Fruit fly (Drosophila melanogaster) whole organism, wandering third instar larva: Measurements from ENCODE around the gene Ada2a.

Experiments
- CG32264 ChIP-seq: fragments of 200-800 bp; sonication (Bioruptor generic); optimal IDR thresholded peaks from 2 replicates; lab custom pipeline; 2016; ENCODE audit warnings: missing biosample characterization, missing genetic modification characterization
- CG9705 ChIP-seq: fragments of 200-800 bp; sonication (Bioruptor generic); optimal IDR thresholded peaks from 2 replicates; lab custom pipeline; 2018; ENCODE audit warnings: missing biosample characterization, mild to moderate bottlenecking, missing genetic modification characterization
- CrebA ChIP-seq: fragments of 200-800 bp; sonication (Bioruptor generic); optimal IDR thresholded peaks from 2 replicates; lab custom pipeline; 2016; ENCODE audit warnings: missing biosample characterization, mild to moderate bottlenecking, missing genetic modification characterization, borderline replicate concordance
- Dfd ChIP-seq: fragments of >200 bp; optimal IDR thresholded peaks from 2 replicates; lab custom pipeline; 2017; ENCODE audit warnings: missing biosample characterization, missing genetic modification characterization
- Dif ChIP-seq: fragments of 200-275, 200-300 bp; sonication (Bioruptor generic); optimal IDR thresholded peaks from 2 replicates; lab custom pipeline; 2018; ENCODE audit warnings: missing biosample characterization, missing genetic modification characterization; ENCODE audit not compliant: partially characterized antibody
- GATAd ChIP-seq: sonication (Bioruptor generic); optimal IDR thresholded peaks from 2 replicates; lab custom pipeline; 2016; ENCODE audit warnings: missing biosample characterization, missing genetic modification characterization
- HLH106 ChIP-seq: fragments of 200-800 bp; optimal IDR thresholded peaks from 3 replicates; lab custom pipeline; 2019; ENCODE audit warnings: missing biosample characterization, mild to moderate bottlenecking, missing genetic modification characterization, moderate library complexity
- Hnf4 ChIP-seq: fragments of 200-800 bp; sonication (Bioruptor generic); optimal IDR thresholded peaks from 2 replicates; lab custom pipeline; 2016; ENCODE audit warnings: missing biosample characterization, mild to moderate bottlenecking, missing genetic modification characterization
- Hr78 ChIP-seq: fragments of >200 bp; optimal IDR thresholded peaks from 2 replicates; lab custom pipeline; 2017; ENCODE audit warnings: missing biosample characterization, missing genetic modification characterization
- Hr83 ChIP-seq: fragments of 200-300 bp; sonication (Bioruptor generic); optimal IDR thresholded peaks from 2 replicates; lab custom pipeline; 2016; ENCODE audit warnings: missing biosample characterization, mild to moderate bottlenecking, missing genetic modification characterization, moderate library complexity; ENCODE audit not compliant: poor library complexity, severe bottlenecking
- Jra ChIP-seq: sonication (Bioruptor generic); optimal IDR thresholded peaks from 2 replicates; lab custom pipeline; 2016; ENCODE audit warnings: missing biosample characterization, missing genetic modification characterization
- Mio ChIP-seq: sonication (Bioruptor generic); optimal IDR thresholded peaks from 2 replicates; lab custom pipeline; 2016; ENCODE audit warnings: missing biosample characterization, missing genetic modification characterization
- Myc ChIP-seq: fragments of >200 bp; optimal IDR thresholded peaks from 2 replicates; lab custom pipeline; 2017
- N ChIP-seq: fragments of >200 bp; optimal IDR thresholded peaks from 2 replicates; lab custom pipeline; 2018; ENCODE audit warnings: missing biosample characterization, missing external identifiers, missing genetic modification characterization
- OdsH ChIP-seq: fragments of 200-800 bp; sonication (Bioruptor generic); optimal IDR thresholded peaks from 2 replicates; lab custom pipeline; 2016; ENCODE audit warnings: missing biosample characterization, mild to moderate bottlenecking, missing genetic modification characterization
- Rel ChIP-seq, 2 experiments: fragments of 200-800 bp; sonication (Bioruptor generic) in 1 of 2; optimal IDR thresholded peaks; 2 replicates in 1 of 2; 3 replicates in 1 of 2; lab custom pipeline; 2016 to 2019; ENCODE audit warnings: mild to moderate bottlenecking in 2 of 2, missing biosample characterization in 2 of 2, missing genetic modification characterization in 2 of 2, moderate library complexity in 1 of 2
- Sp1 ChIP-seq: fragments of 200-800 bp; sonication (Bioruptor generic); optimal IDR thresholded peaks from 3 replicates; lab custom pipeline; 2019; ENCODE audit warnings: missing biosample characterization, mild to moderate bottlenecking, missing genetic modification characterization, moderate library complexity
- Vsx2 ChIP-seq: fragments of 200-300, 225-300 bp; sonication (Bioruptor generic); optimal IDR thresholded peaks from 2 replicates; lab custom pipeline; 2018; ENCODE audit warnings: missing biosample characterization, missing genetic modification characterization; ENCODE audit not compliant: partially characterized antibody
- br ChIP-seq: fragments of 200-800 bp; sonication (Bioruptor generic); optimal IDR thresholded peaks from 2 replicates; lab custom pipeline; 2016; ENCODE audit warnings: missing biosample characterization, missing genetic modification characterization
- brk ChIP-seq: fragments of 200-800 bp; sonication (Bioruptor generic); optimal IDR thresholded peaks from 2 replicates; lab custom pipeline; 2016; ENCODE audit warnings: missing biosample characterization, mild to moderate bottlenecking, missing genetic modification characterization
- dl ChIP-seq, 2 experiments: fragments of 175-275, 200-275 bp in 1 of 2; fragments of 200-275 bp in 1 of 2; sonication (Bioruptor generic); optimal IDR thresholded peaks; lab custom pipeline; 2018; ENCODE audit warnings: mild to moderate bottlenecking in 2 of 2, missing biosample characterization in 2 of 2, missing genetic modification characterization in 2 of 2, moderate library complexity in 2 of 2; ENCODE audit not compliant: partially characterized antibody in 2 of 2, insufficient read depth in 1 of 2
- dsf ChIP-seq: sonication (Bioruptor generic); optimal IDR thresholded peaks from 2 replicates; lab custom pipeline; 2016; ENCODE audit warnings: missing biosample characterization, missing genetic modification characterization, borderline replicate concordance
- ey ChIP-seq: fragments of 200-800 bp; sonication (Bioruptor generic); optimal IDR thresholded peaks from 2 replicates; lab custom pipeline; 2016; ENCODE audit warnings: missing biosample characterization, missing genetic modification characterization
- foxo ChIP-seq, 2 experiments: fragments of 200-800 bp; sonication (Bioruptor generic); optimal IDR thresholded peaks; 2 replicates in 1 of 2; 3 replicates in 1 of 2; lab custom pipeline; 2016 to 2017; ENCODE audit warnings: missing biosample characterization in 2 of 2, missing genetic modification characterization in 2 of 2
- fru ChIP-seq: fragments of 200-800 bp; sonication (Bioruptor generic); optimal IDR thresholded peaks from 3 replicates; lab custom pipeline; 2016; ENCODE audit warnings: missing biosample characterization, mild to moderate bottlenecking, missing genetic modification characterization
- h ChIP-seq: fragments of 200-800 bp; sonication (Bioruptor generic); optimal IDR thresholded peaks from 3 replicates; lab custom pipeline; 2016; ENCODE audit warnings: missing biosample characterization, mild to moderate bottlenecking, missing genetic modification characterization
- jim ChIP-seq: fragments of 175-275, 200-325 bp; sonication (Bioruptor generic); optimal IDR thresholded peaks from 2 replicates; lab custom pipeline; 2016; ENCODE audit warnings: missing biosample characterization, mild to moderate bottlenecking, missing genetic modification characterization
- lola ChIP-seq: fragments of >200 bp; optimal IDR thresholded peaks from 2 replicates; lab custom pipeline; 2017; ENCODE audit warnings: missing biosample characterization, missing genetic modification characterization
- pan ChIP-seq: fragments of >200 bp; optimal IDR thresholded peaks from 2 replicates; lab custom pipeline; 2017
- psq ChIP-seq: fragments of 200-800 bp; sonication (Bioruptor generic); optimal IDR thresholded peaks from 3 replicates; lab custom pipeline; 2017; ENCODE audit warnings: missing biosample characterization, mild to moderate bottlenecking, missing genetic modification characterization, moderate library complexity
- rgr ChIP-seq: fragments of 200-800 bp; sonication (Bioruptor generic); optimal IDR thresholded peaks from 3 replicates; lab custom pipeline; 2016; ENCODE audit warnings: missing biosample characterization, mild to moderate bottlenecking, missing genetic modification characterization
- sage ChIP-seq: fragments of 200-800 bp; sonication (Bioruptor generic); optimal IDR thresholded peaks from 2 replicates; lab custom pipeline; 2016; ENCODE audit warnings: missing biosample characterization, mild to moderate bottlenecking, missing genetic modification characterization
- sv ChIP-seq: fragments of 200-800 bp; sonication (Bioruptor generic); optimal IDR thresholded peaks from 3 replicates; lab custom pipeline; 2016; ENCODE audit warnings: missing biosample characterization, missing genetic modification characterization
- tai ChIP-seq: sonication (Bioruptor generic); optimal IDR thresholded peaks from 2 replicates; lab custom pipeline; 2016; ENCODE audit warnings: missing biosample characterization, missing genetic modification characterization
- usp ChIP-seq: fragments of >200 bp; optimal IDR thresholded peaks from 2 replicates; lab custom pipeline; 2017; ENCODE audit warnings: missing biosample characterization, missing genetic modification characterization
- woc ChIP-seq: sonication (Bioruptor generic); optimal IDR thresholded peaks from 2 replicates; lab custom pipeline; 2016; ENCODE audit warnings: missing biosample characterization, mild to moderate bottlenecking, missing genetic modification characterization

Ada2a gene

DNA sequence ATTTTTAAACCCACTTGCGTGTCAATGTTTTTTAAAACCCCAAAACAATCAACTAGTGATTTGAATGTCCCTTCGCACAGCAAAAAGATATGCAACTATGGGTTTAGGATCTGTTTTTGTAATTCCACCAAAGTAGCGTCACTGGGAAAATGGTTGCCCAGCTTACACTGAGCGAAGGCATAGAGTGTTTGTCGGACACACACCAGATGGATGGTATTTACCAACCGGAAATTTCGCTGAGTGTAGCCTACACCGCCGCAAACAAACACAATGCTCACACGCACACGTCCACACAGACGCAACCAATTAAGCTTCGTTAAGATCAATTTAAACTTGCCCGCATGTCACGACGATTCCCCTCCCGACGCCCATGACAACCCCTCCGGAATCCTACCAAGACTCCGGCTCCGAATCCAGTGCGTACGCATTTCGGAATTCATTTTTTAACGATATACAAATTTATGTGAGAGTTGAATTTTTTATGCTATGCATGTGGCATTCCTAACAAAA, 26.5 kb downstream of the Ada2a start:
- TF ChIP-seq rgr (peak; percentile 3), pan (lab: Kevin White, UChicago) (no peak), foxo (GFP tag; optimal IDR thresholded peaks at IDR 0.05; lab: Kevin White, UChicago) (peak in 1 of 2 experiments; percentile 9)

DNA sequence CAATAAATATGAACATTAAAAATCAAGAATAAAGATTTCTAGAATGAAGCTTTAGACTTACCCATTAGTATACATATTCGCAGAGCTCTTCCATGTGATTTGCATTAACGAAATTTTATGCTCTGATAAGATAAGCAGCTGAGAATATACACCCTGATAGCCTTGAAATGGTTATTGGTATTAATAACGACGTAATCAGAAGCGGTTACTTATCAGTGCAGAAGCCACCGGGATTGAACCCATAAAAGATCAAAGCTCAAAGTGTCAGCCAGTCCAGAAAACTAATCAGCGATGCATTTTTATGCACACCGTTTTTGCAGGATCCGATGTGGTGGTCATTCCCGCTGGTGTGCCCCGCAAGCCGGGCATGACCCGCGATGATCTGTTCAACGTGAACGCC, 27.9 kb downstream of the Ada2a start:
- TF ChIP-seq Jra (GFP tag; lab: Kevin White, UChicago) = no peak
- TF ChIP-seq GATAd (GFP tag; lab: Kevin White, UChicago) = no peak
- no peak for TF ChIP-seq Sp1 (GFP tag; lab: Kevin White, UChicago)
- TF ChIP-seq N (GFP tag; lab: Kevin White, UChicago) = no peak
- no peak for TF ChIP-seq dsf (GFP tag; lab: Kevin White, UChicago)
- TF ChIP-seq Dif (GFP tag; lab: Kevin White, UChicago) = no peak

DNA sequence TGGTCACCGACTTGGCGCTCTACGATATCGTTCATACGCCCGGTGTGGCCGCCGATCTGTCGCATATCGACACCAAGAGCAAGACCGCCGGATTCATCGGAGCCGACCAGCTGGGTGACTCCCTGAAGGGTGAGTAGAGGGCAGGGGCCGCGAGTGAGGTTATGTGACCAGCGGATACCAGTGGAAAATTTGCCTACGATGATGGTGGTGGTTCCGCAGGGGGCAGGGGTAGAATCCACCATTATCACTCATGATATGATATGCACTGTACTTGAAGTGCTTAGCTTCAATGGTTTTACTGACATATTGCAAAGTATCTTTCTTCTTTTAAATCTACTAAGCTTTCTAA, 28.5 kb downstream of the Ada2a start:
- TF ChIP-seq Sp1 (GFP tag; lab: Kevin White, UChicago) = no peak
- TF ChIP-seq CG9705 (GFP tag; lab: Kevin White, UChicago) = no peak
- TF ChIP-seq tai = no peak
- TF ChIP-seq fru (GFP tag; lab: Kevin White, UChicago) = no peak
- no peak for TF ChIP-seq lola (GFP tag; lab: Kevin White, UChicago)
- TF ChIP-seq Mio (GFP tag; lab: Kevin White, UChicago) = no peak
- TF ChIP-seq Vsx2 (GFP tag; lab: Kevin White, UChicago) = no peak
- no peak for TF ChIP-seq HLH106 (tag; lab: Kevin White, UChicago)
- no peak for TF ChIP-seq foxo (GFP tag; optimal IDR thresholded peaks at IDR 0.05; lab: Kevin White, UChicago)
- TF ChIP-seq Myc (lab: Kevin White, UChicago) = no peak
- no peak for TF ChIP-seq Hr78 (GFP tag; lab: Kevin White, UChicago)
- no peak for TF ChIP-seq brk (GFP tag; lab: Kevin White, UChicago)
- no peak for TF ChIP-seq Dfd
- TF ChIP-seq sage (GFP tag; lab: Kevin White, UChicago) = no peak

DNA sequence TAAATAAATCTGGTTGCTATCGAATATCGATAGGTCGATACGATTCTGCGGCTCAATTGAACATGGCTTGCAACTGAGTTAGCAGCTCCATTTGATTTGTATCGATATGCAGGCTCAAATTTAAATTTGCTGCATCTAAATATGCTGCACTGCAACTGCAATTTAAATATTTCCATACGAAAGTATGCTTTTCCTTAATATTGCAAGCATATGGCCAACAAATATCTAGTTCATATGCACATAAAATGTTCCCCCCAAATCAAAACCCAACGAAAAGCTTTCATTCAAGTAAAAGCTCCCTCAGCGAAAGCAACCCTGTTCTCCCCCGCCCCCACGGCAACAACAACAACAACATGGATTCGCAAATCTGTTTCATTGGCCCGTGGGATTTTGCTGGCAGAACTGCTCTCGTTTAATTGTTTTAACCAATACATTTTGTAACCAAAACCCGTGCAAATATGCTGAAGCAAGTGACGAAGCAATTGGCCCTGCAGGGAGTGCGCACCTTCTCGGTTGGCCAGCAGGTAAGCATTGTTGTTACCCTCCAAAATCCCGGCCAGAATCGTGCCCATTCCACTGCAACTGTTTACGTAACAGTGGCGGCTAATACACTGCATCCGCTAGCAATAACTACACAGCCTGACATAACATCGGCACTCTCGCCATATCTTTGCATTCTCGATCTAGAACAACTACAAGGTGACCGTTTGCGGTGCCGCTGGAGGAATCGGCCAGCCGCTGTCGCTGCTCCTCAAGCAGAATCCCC, 29.1 kb downstream of the Ada2a start, which contains the start of the genes CG7168 and Mdh2:
Gene CG7168 (minus strand): TSS at position 40 of the 766 bp plus-strand sequence.
Gene Mdh2 (plus strand): TSS at position 354 of the 766 bp plus-strand sequence.
- TF ChIP-seq dsf (GFP tag; lab: Kevin White, UChicago) (peak; percentile 5), Sp1 (GFP tag; lab: Kevin White, UChicago) (peak; percentile 13), foxo (GFP tag; optimal IDR thresholded peaks at IDR 0.05; lab: Kevin White, UChicago) (peak in 1 of 2 experiments; percentile 15), Hnf4 (peak; percentile 1), HLH106 (tag; lab: Kevin White, UChicago) (peak; percentile 10), h (GFP tag; lab: Kevin White, UChicago) (peak; percentile 34), tai (no peak), psq (GFP tag; lab: Kevin White, UChicago) (no peak), Dif (GFP tag; lab: Kevin White, UChicago) (peak; percentile 4), Rel (GFP tag; optimal IDR thresholded peaks at IDR 0.05; lab: Kevin White, UChicago) (no peak), Rel (tag; optimal IDR thresholded peaks at IDR 0.05; lab: Kevin White, UChicago) (peak; percentile 95)
- TF ChIP-seq, all 38 proteins: peak for 8

DNA sequence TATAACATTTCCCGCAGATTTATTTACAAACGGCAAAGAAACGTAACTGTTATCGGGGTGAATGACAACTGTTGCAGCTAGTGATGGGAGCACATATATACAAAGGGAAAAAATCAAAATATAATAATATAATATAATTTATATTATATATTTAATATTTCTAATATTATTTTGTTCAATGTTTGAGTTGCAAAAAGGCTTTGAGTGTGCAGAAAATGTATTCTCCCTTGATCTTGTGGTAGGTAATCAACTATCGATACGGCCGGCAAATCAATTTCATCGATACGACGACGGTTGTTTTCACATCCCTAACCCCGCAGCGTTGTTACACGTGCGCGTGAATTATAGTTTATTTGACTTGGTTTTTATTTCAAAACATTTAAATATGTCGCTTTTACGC, 31.9 kb downstream of the Ada2a start, which contains the start of the genes mTerf5 and Non3:
Gene mTerf5 (minus strand): TSS at position 249 of the 400 bp plus-strand sequence.
Gene Non3 (plus strand): TSS at position 289 of the 400 bp plus-strand sequence.
- TF ChIP-seq ey = peak; percentile 14
- TF ChIP-seq usp (GFP tag; lab: Kevin White, UChicago) = no peak
- peak; percentile 26 for TF ChIP-seq Myc (lab: Kevin White, UChicago)
- no peak for TF ChIP-seq dl (GFP tag; optimal IDR thresholded peaks at IDR 0.05; lab: Kevin White, UChicago; ENCODE audit: insufficient read depth in 1 of 2, partially characterized antibody in 2 of 2)
- TF ChIP-seq GATAd (GFP tag; lab: Kevin White, UChicago) = no peak
- peak; percentile 9 for TF ChIP-seq sv (GFP tag; lab: Kevin White, UChicago)
- peak in 1 of 2 experiments; percentile 67 for TF ChIP-seq foxo (GFP tag; optimal IDR thresholded peaks at IDR 0.05; lab: Kevin White, UChicago)
- no peak for TF ChIP-seq jim (GFP tag; lab: Kevin White, UChicago)
- TF ChIP-seq fru (GFP tag; lab: Kevin White, UChicago) = peak; percentile 36
- no peak for TF ChIP-seq CrebA (GFP tag; lab: Kevin White, UChicago)
- no peak for TF ChIP-seq N (GFP tag; lab: Kevin White, UChicago)
- no peak for TF ChIP-seq lola (GFP tag; lab: Kevin White, UChicago)
- TF ChIP-seq brk (GFP tag; lab: Kevin White, UChicago) = no peak
- TF ChIP-seq HLH106 (tag; lab: Kevin White, UChicago) = peak; percentile 73
- no peak for TF ChIP-seq br (GFP tag; lab: Kevin White, UChicago)
- TF ChIP-seq psq (GFP tag; lab: Kevin White, UChicago) = peak; percentile 64
- no peak for TF ChIP-seq Rel (GFP tag; optimal IDR thresholded peaks at IDR 0.05; lab: Kevin White, UChicago)
- peak; percentile 57 for TF ChIP-seq Rel (tag; optimal IDR thresholded peaks at IDR 0.05; lab: Kevin White, UChicago)
- peak; percentile 37 for TF ChIP-seq h (GFP tag; lab: Kevin White, UChicago)
- TF ChIP-seq Hr78 (GFP tag; lab: Kevin White, UChicago) = no peak
- peak; percentile 6 for TF ChIP-seq Jra (GFP tag; lab: Kevin White, UChicago)
- no peak for TF ChIP-seq pan (lab: Kevin White, UChicago)
- TF ChIP-seq OdsH (GFP tag; lab: Kevin White, UChicago) = peak; percentile 52
- peak; percentile 21 for TF ChIP-seq woc (GFP tag; lab: Kevin White, UChicago)
- no peak for TF ChIP-seq Mio (GFP tag; lab: Kevin White, UChicago)
- no peak for TF ChIP-seq CG32264 (GFP tag; lab: Kevin White, UChicago)
- peak; percentile 21 for TF ChIP-seq Hr83 (GFP tag; lab: Kevin White, UChicago)
- TF ChIP-seq rgr = peak; percentile 64
